Fruit fly (Drosophila melanogaster) whole organism, wandering third instar larva: ENCODE data around the gene CG3097.

ENCODE experiments used
- CrebA ChIP-seq: fragments of 200-800 bp; sonication (Bioruptor generic); optimal IDR thresholded peaks from 2 replicates; lab custom pipeline; 2016; ENCODE audit warnings: missing biosample characterization, mild to moderate bottlenecking, missing genetic modification characterization, borderline replicate concordance
- Sp1 ChIP-seq: fragments of 200-800 bp; sonication (Bioruptor generic); optimal IDR thresholded peaks from 3 replicates; lab custom pipeline; 2019; ENCODE audit warnings: missing biosample characterization, mild to moderate bottlenecking, missing genetic modification characterization, moderate library complexity
- br ChIP-seq: fragments of 200-800 bp; sonication (Bioruptor generic); optimal IDR thresholded peaks from 2 replicates; lab custom pipeline; 2016; ENCODE audit warnings: missing biosample characterization, missing genetic modification characterization
- foxo ChIP-seq, 2 experiments: fragments of 200-800 bp; sonication (Bioruptor generic); optimal IDR thresholded peaks; 2 replicates in 1 of 2; 3 replicates in 1 of 2; lab custom pipeline; 2016 to 2017; ENCODE audit warnings: missing biosample characterization in 2 of 2, missing genetic modification characterization in 2 of 2
- h ChIP-seq: fragments of 200-800 bp; sonication (Bioruptor generic); optimal IDR thresholded peaks from 3 replicates; lab custom pipeline; 2016; ENCODE audit warnings: missing biosample characterization, mild to moderate bottlenecking, missing genetic modification characterization
- psq ChIP-seq: fragments of 200-800 bp; sonication (Bioruptor generic); optimal IDR thresholded peaks from 3 replicates; lab custom pipeline; 2017; ENCODE audit warnings: missing biosample characterization, mild to moderate bottlenecking, missing genetic modification characterization, moderate library complexity
- tai ChIP-seq: sonication (Bioruptor generic); optimal IDR thresholded peaks from 2 replicates; lab custom pipeline; 2016; ENCODE audit warnings: missing biosample characterization, missing genetic modification characterization
- usp ChIP-seq: fragments of >200 bp; optimal IDR thresholded peaks from 2 replicates; lab custom pipeline; 2017; ENCODE audit warnings: missing biosample characterization, missing genetic modification characterization

- TF ChIP-seq psq (GFP tag; lab: Kevin White, UChicago) = no peak
- TF ChIP-seq br = no peak
- TF ChIP-seq usp = no peak
- no peak for TF ChIP-seq h (GFP tag; lab: Kevin White, UChicago)
- no peak for TF ChIP-seq tai (GFP tag; lab: Kevin White, UChicago)
- no peak for TF ChIP-seq CrebA
- TF ChIP-seq Sp1 (GFP tag; lab: Kevin White, UChicago) = no peak
- no peak for TF ChIP-seq foxo (GFP tag; optimal IDR thresholded peaks at IDR 0.05; lab: Kevin White, UChicago)
Measured at dm6 chrX:5763443-5764000, 7.1 kb downstream of the CG3097 start.
